Worm (Caenorhabditis elegans) whole organism, L1 larva: ENCODE results near the gene abhd-5.1.

Experiments used
- C16A3.4 ChIP-seq: fragments of 150-350 bp; optimal IDR thresholded peaks from 2 replicates; lab custom pipeline; 2014; ENCODE audit warnings: missing biosample characterization, missing genetic modification characterization
- Y116A8C.19 ChIP-seq: sonication (generic microtip); optimal IDR thresholded peaks from 2 replicates; lab custom pipeline; 2016; ENCODE audit warnings: missing compliant biosample characterization, missing genetic modification characterization, borderline replicate concordance
- ceh-63 ChIP-seq: fragments of 200-800 bp; sonication (Bioruptor generic); optimal IDR thresholded peaks from 2 replicates; lab custom pipeline; 2018; ENCODE audit warnings: mild to moderate bottlenecking, missing genetic modification characterization, missing compliant biosample characterization
- ceh-8 ChIP-seq: fragments of 200-800 bp; sonication (Bioruptor generic); optimal IDR thresholded peaks from 2 replicates; lab custom pipeline; 2018; ENCODE audit warnings: mild to moderate bottlenecking, missing genetic modification characterization, moderate library complexity, missing compliant biosample characterization
- ceh-88 ChIP-seq: fragments of 200-800 bp; sonication (Bioruptor generic); IDR thresholded peaks from 2 replicates; pipeline ENCODE4 v1.3.6; 2022; ENCODE audit warnings: missing genetic modification characterization, missing compliant biosample characterization
- efl-1 ChIP-seq, 4 experiments: fragments of 150-350 bp; optimal IDR thresholded peaks in 3 of 4; peaks in 1 of 4; 1 replicate in 1 of 4; 2 replicates in 3 of 4; lab custom pipeline; 2014; ENCODE audit warnings: missing biosample characterization in 2 of 4, missing genetic modification characterization in 2 of 4, missing genetic modification reagents in 2 of 4
- egl-13 ChIP-seq: sonication (generic microtip); optimal IDR thresholded peaks from 2 replicates; lab custom pipeline; 2016; ENCODE audit warnings: missing genotype, missing genetic modification reagents, missing genetic modification characterization, missing compliant biosample characterization
- elt-3 ChIP-seq, 6 experiments: fragments of 150-350 bp in 1 of 6; sonication (generic microtip); optimal IDR thresholded peaks; 2 replicates each; lab custom pipeline; 2017 to 2018; ENCODE audit warnings: missing biosample characterization in 6 of 6, missing genetic modification characterization in 6 of 6, inconsistent platforms in 1 of 6
- ets-5 ChIP-seq: fragments of 200-800 bp; sonication (Bioruptor generic); IDR thresholded peaks from 2 replicates; pipeline ENCODE4 v1.3.6; 2022; ENCODE audit warnings: missing genetic modification characterization, missing compliant biosample characterization
- fkh-10 ChIP-seq: sonication (generic microtip); optimal IDR thresholded peaks from 2 replicates; lab custom pipeline; 2017; ENCODE audit warnings: missing biosample characterization, missing genetic modification reagents, missing genetic modification characterization
- fkh-4 ChIP-seq: sonication (generic microtip); optimal IDR thresholded peaks from 2 replicates; lab custom pipeline; 2016; ENCODE audit warnings: missing compliant biosample characterization, missing genetic modification characterization, borderline replicate concordance
- fkh-8 ChIP-seq: sonication (generic microtip); optimal IDR thresholded peaks from 2 replicates; lab custom pipeline; 2016; ENCODE audit warnings: mild to moderate bottlenecking, missing genetic modification characterization, missing compliant biosample characterization
- fos-1 ChIP-seq: fragments of 150-350 bp; optimal IDR thresholded peaks from 2 replicates; lab custom pipeline; 2014; ENCODE audit warnings: missing biosample characterization, missing genetic modification characterization
- grh-1 ChIP-seq: fragments of 200-800 bp; sonication (Bioruptor generic); IDR thresholded peaks from 2 replicates; pipeline ENCODE4 v1.3.6; 2022; ENCODE audit warnings: missing genetic modification reagents, missing genetic modification characterization, missing compliant biosample characterization
- hpl-2 ChIP-seq: fragments of 150-350 bp; optimal IDR thresholded peaks from 2 replicates; lab custom pipeline; 2014; ENCODE audit warnings: missing biosample characterization, missing genetic modification reagents, missing genetic modification characterization
- jun-1 ChIP-seq: fragments of 150-350 bp; optimal IDR thresholded peaks from 2 replicates; lab custom pipeline; 2014; ENCODE audit warnings: missing biosample characterization, missing genetic modification reagents, missing genetic modification characterization
- lsy-2 ChIP-seq, 2 experiments: fragments of 150-350 bp; optimal IDR thresholded peaks; 2 replicates each; lab custom pipeline; 2014; ENCODE audit warnings: missing biosample characterization in 2 of 2, missing genetic modification characterization in 2 of 2
- mab-9 ChIP-seq: fragments of 200-800 bp; sonication (Bioruptor generic); IDR thresholded peaks from 2 replicates; pipeline ENCODE4 v1.3.6; 2022; ENCODE audit warnings: missing genetic modification reagents, missing genetic modification characterization, missing compliant biosample characterization
- nhr-11 ChIP-seq: fragments of 150-350 bp; optimal IDR thresholded peaks from 2 replicates; lab custom pipeline; 2014; ENCODE audit warnings: missing biosample characterization, missing genetic modification characterization
- nhr-12 ChIP-seq: sonication (generic microtip); optimal IDR thresholded peaks from 2 replicates; lab custom pipeline; 2017; ENCODE audit warnings: missing biosample characterization, missing genetic modification characterization
- nhr-19 ChIP-seq: fragments of 200-800 bp; sonication (Bioruptor generic); conservative IDR thresholded peaks from 2 replicates; pipeline ENCODE4 v1.3.6; 2022; ENCODE audit warnings: missing genetic modification characterization, missing compliant biosample characterization
- nhr-76 ChIP-seq: sonication (generic microtip); optimal IDR thresholded peaks from 2 replicates; lab custom pipeline; 2017; ENCODE audit warnings: missing biosample characterization, missing genetic modification characterization
- nhr-77 ChIP-seq: fragments of 150-350 bp; optimal IDR thresholded peaks from 2 replicates; lab custom pipeline; 2014; ENCODE audit warnings: missing biosample characterization, missing genetic modification characterization
- nhr-85 ChIP-seq: sonication (generic microtip); peaks from one replicate; lab custom pipeline; 2016; ENCODE audit warnings: missing genetic modification characterization, inconsistent platforms, missing compliant biosample characterization
- pax-3 ChIP-seq: fragments of 200-800 bp; sonication (Bioruptor generic); optimal IDR thresholded peaks from 2 replicates; lab custom pipeline; 2018; ENCODE audit warnings: mild to moderate bottlenecking, missing genetic modification characterization, moderate library complexity, missing compliant biosample characterization
- snu-23 ChIP-seq: sonication (generic microtip); optimal IDR thresholded peaks from 2 replicates; lab custom pipeline; 2016; ENCODE audit warnings: missing genetic modification characterization, missing compliant biosample characterization
- sox-4 ChIP-seq: sonication (generic microtip); optimal IDR thresholded peaks from 2 replicates; lab custom pipeline; 2016; ENCODE audit warnings: missing genetic modification characterization, missing compliant biosample characterization
- unc-30 ChIP-seq: sonication (generic microtip); optimal IDR thresholded peaks from 2 replicates; lab custom pipeline; 2017; ENCODE audit warnings: missing biosample characterization, missing genetic modification characterization
- unc-62 ChIP-seq: fragments of 150-350 bp; optimal IDR thresholded peaks from 2 replicates; lab custom pipeline; 2014; ENCODE audit warnings: missing biosample characterization, missing genetic modification reagents, missing genetic modification characterization
- unc-86 ChIP-seq: sonication (generic microtip); optimal IDR thresholded peaks from 2 replicates; lab custom pipeline; 2016; ENCODE audit warnings: missing genetic modification characterization, missing compliant biosample characterization
- ztf-4 ChIP-seq: fragments of 150-350 bp; optimal IDR thresholded peaks from 2 replicates; lab custom pipeline; 2014; ENCODE audit warnings: missing biosample characterization, missing genetic modification characterization

Gene abhd-5.1

ce11 chrV:4826710-4827380 is 20.6 kb upstream of the abhd-5.1 start, which contains the start of the genes hsp-6 and C37H5.5 (continued):
- peak; percentile 18; the same call in 1 of the 2 replicates for TF ChIP-seq mab-9 (GFP tag; lab: Robert Waterston, UW)
- TF ChIP-seq sox-4 (tag; lab: Kevin White, UChicago): peak; percentile 40
- TF ChIP-seq snu-23 (GFP tag; lab: Kevin White, UChicago): peak; percentile 92
- peak; percentile 78 to 83 for TF ChIP-seq efl-1 (optimal IDR thresholded peaks at IDR 0.05; lab: Kevin White, UChicago)
- TF ChIP-seq efl-1 (GFP tag; optimal IDR thresholded peaks at IDR 0.05 in 1 of 2; lab: Kevin White, UChicago): peak; percentile 67 to 97
- peak; percentile 87 for TF ChIP-seq C16A3.4 (tag; lab: Kevin White, UChicago)

- TF ChIP-seq ceh-8 (GFP tag; lab: Kevin White, UChicago) (no peak), unc-30 (tag; lab: Kevin White, UChicago) (no peak), efl-1 (optimal IDR thresholded peaks at IDR 0.05; lab: Kevin White, UChicago) (no peak), efl-1 (GFP tag; optimal IDR thresholded peaks at IDR 0.05 in 1 of 2; lab: Kevin White, UChicago) (peak in 1 of 2 experiments; percentile 47), nhr-76 (tag; lab: Kevin White, UChicago) (no peak), fkh-4 (tag; lab: Kevin White, UChicago) (no peak)
Observed at ce11 chrV:4834277-4834676, 13.2 kb upstream of the abhd-5.1 start, which contains the start of gene C37H5.14. TSS of gene C37H5.14 (minus strand) at chrV:4834377.

- TF ChIP-seq elt-3 (tag; optimal IDR thresholded peaks at IDR 0.05; lab: Kevin White, UChicago) (peak in 1 of 6 experiments; percentile 29), nhr-12 (tag; lab: Kevin White, UChicago) (no peak), nhr-85 (tag; lab: Kevin White, UChicago) (peak; percentile 55)
Observed at ce11 chrV:4839913-4840312, 7.5 kb upstream of the abhd-5.1 start, which contains the start of gene nas-9. TSS of gene nas-9 (minus strand) at chrV:4840013.

ce11 chrV:4841179-4841578 is 6.3 kb upstream of the abhd-5.1 start, which contains the start of gene cwp-1:
TSS of gene cwp-1 (minus strand) at chrV:4841279.
- TF ChIP-seq lsy-2 (tag; optimal IDR thresholded peaks at IDR 0.05; lab: Kevin White, UChicago): no peak
- no peak for TF ChIP-seq unc-62 (GFP tag; lab: Kevin White, UChicago)
- TF ChIP-seq egl-13: no peak
- TF ChIP-seq fkh-10 (GFP tag; lab: Kevin White, UChicago): no peak
- no peak for TF ChIP-seq nhr-12 (tag; lab: Kevin White, UChicago)
- TF ChIP-seq Y116A8C.19 (tag; lab: Kevin White, UChicago): no peak
- TF ChIP-seq grh-1 (GFP tag; lab: Robert Waterston, UW): no peak

- TF ChIP-seq nhr-77 (tag; lab: Kevin White, UChicago) (no peak), fkh-8 (tag; lab: Kevin White, UChicago) (no peak), ceh-88 (GFP tag; lab: Robert Waterston, UW) (no peak), unc-86 (tag; lab: Kevin White, UChicago) (no peak), hpl-2 (no peak), jun-1 (tag; lab: Kevin White, UChicago) (no peak), nhr-19 (no peak), nhr-11 (tag; lab: Kevin White, UChicago) (no peak), elt-3 (tag; optimal IDR thresholded peaks at IDR 0.05; lab: Kevin White, UChicago) (no peak), snu-23 (GFP tag; lab: Kevin White, UChicago) (no peak), efl-1 (optimal IDR thresholded peaks at IDR 0.05; lab: Kevin White, UChicago) (no peak), efl-1 (GFP tag; optimal IDR thresholded peaks at IDR 0.05 in 1 of 2; lab: Kevin White, UChicago) (no peak), egl-13 (no peak), ets-5 (GFP tag; lab: Robert Waterston, UW) (no peak), ceh-63 (no peak), ztf-4 (tag; lab: Kevin White, UChicago) (no peak), pax-3 (tag; lab: Kevin White, UChicago) (no peak), fos-1 (no peak), lsy-2 (tag; optimal IDR thresholded peaks at IDR 0.05; lab: Kevin White, UChicago) (no peak)
Observed at ce11 chrV:4842544-4842943, 4.9 kb upstream of the abhd-5.1 start, which contains the start of the genes cwp-2 and cwp-3. TSS of gene cwp-2 (minus strand) at chrV:4842644. TSS of gene cwp-3 (plus strand) at chrV:4842836.
